Fruit fly (Drosophila melanogaster): ENCODE measurements around the gene CG14042.

The CG14042 gene

dm6 chr2L:5059645-5060254 lies 22.2 kb downstream of the CG14042 start, which contains the start of gene Rpn11:
Rpn11 (minus strand) TSS chr2L:5059790.
- TF ChIP-seq CG10366 (GFP tag; IDR thresholded peaks at IDR 0.05) (no peak; the same call in 1 of the 2 replicates), CG2889 (GFP tag; IDR thresholded peaks at IDR 0.05) (no peak), CG2129 (GFP tag; IDR thresholded peaks at IDR 0.05; ENCODE audit: partially characterized antibody) (0 out of 2 replicates have a peak, but pooled peaks have one; percentile 38), CG15514 (GFP tag; optimal IDR thresholded peaks at IDR 0.05) (peak; percentile 30), CG33557 (GFP tag; optimal IDR thresholded peaks at IDR 0.05) (peak; percentile 58), CG11398 (GFP tag; optimal IDR thresholded peaks at IDR 0.05) (peak; percentile 15), CG18764 (GFP tag; optimal IDR thresholded peaks at IDR 0.05) (peak; percentile 28), lab (GFP tag; optimal IDR thresholded peaks at IDR 0.05) (peak; percentile 62), dmrt11E (tag; optimal IDR thresholded peaks at IDR 0.05) (peak; percentile 70), CG9727 (GFP tag; optimal IDR thresholded peaks at IDR 0.05) (peak; percentile 79), CG6683 (GFP tag; optimal IDR thresholded peaks at IDR 0.05) (no peak), CHES-1-like (GFP tag; optimal IDR thresholded peaks at IDR 0.05) (peak; percentile 7), CG9817 (tag; optimal IDR thresholded peaks at IDR 0.05) (peak; percentile 67), NFAT (GFP tag; IDR thresholded peaks at IDR 0.05) (0 out of 2 replicates have a peak, but pooled peaks have one; percentile 34), nmo (GFP tag; optimal IDR thresholded peaks at IDR 0.05) (peak; percentile 80), ato (GFP tag; IDR thresholded peaks at IDR 0.05; ENCODE audit: partially characterized antibody) (no peak), pan (optimal IDR thresholded peaks at IDR 0.05) (no peak), pan (GFP tag; optimal IDR thresholded peaks at IDR 0.05 in 1 of 2, IDR thresholded peaks at IDR 0.05 in 1 of 2) (peak in 1 of 2 experiments; percentile 44), schlank (tag; optimal IDR thresholded peaks at IDR 0.05) (no peak), caup (GFP tag; optimal IDR thresholded peaks at IDR 0.05; ENCODE audit: severe bottlenecking) (peak; percentile 29), CoRest (tag; optimal IDR thresholded peaks at IDR 0.05) (peak; percentile 84), CG11560 (tag; IDR thresholded peaks at IDR 0.05) (no peak), Ada2b (GFP tag; IDR thresholded peaks at IDR 0.05) (peak; percentile 41; the same call in 1 of the 2 replicates), B-H2 (GFP tag; optimal IDR thresholded peaks at IDR 0.05) (peak; percentile 59), pzg (GFP tag; optimal IDR thresholded peaks at IDR 0.05) (peak; percentile 50), CG4404 (GFP tag; IDR thresholded peaks at IDR 0.05) (peak; percentile 47; the same call in 1 of the 2 replicates), B-H1 (GFP tag; IDR thresholded peaks at IDR 0.05) (peak; percentile 41; the same call in 1 of the 3 replicates), CG3281 (GFP tag; optimal IDR thresholded peaks at IDR 0.05) (peak; percentile 54), CG2875 (GFP tag; optimal IDR thresholded peaks at IDR 0.05) (peak; percentile 22), CG12071 (GFP tag; optimal IDR thresholded peaks at IDR 0.05) (no peak), Doc3 (GFP tag; IDR thresholded peaks at IDR 0.05; ENCODE audit: partially characterized antibody) (0 out of 3 replicates have a peak, but pooled peaks have one; percentile 33), CG10959 (GFP tag; IDR thresholded peaks at IDR 0.05) (no peak), CG1529 (GFP tag; optimal IDR thresholded peaks at IDR 0.05) (peak; percentile 22), jing (GFP tag; optimal IDR thresholded peaks at IDR 0.05) (no peak), CG12219 (GFP tag; optimal IDR thresholded peaks at IDR 0.05) (no peak), CG9876 (GFP tag; optimal IDR thresholded peaks at IDR 0.05) (no peak), CG14710 (tag; optimal IDR thresholded peaks at IDR 0.05) (peak; percentile 87), kah (GFP tag; optimal IDR thresholded peaks at IDR 0.05) (no peak), grn (GFP tag; optimal IDR thresholded peaks at IDR 0.05) (no peak), CG8388 (GFP tag; optimal IDR thresholded peaks at IDR 0.05) (peak; percentile 65), zf30C (GFP tag; optimal IDR thresholded peaks at IDR 0.05) (no peak), CG6689 (GFP tag; IDR thresholded peaks at IDR 0.05) (peak; percentile 35), D19A (tag; optimal IDR thresholded peaks at IDR 0.05) (peak; percentile 37), slp2 (GFP tag; optimal IDR thresholded peaks at IDR 0.05) (no peak), odd (GFP tag; optimal IDR thresholded peaks at IDR 0.05) (peak; percentile 0), dysf (GFP tag; IDR thresholded peaks at IDR 0.05) (0 out of 3 replicates have a peak, but pooled peaks have one; percentile 8), fd64A (GFP tag; optimal IDR thresholded peaks at IDR 0.05) (no peak), Oli (tag; optimal IDR thresholded peaks at IDR 0.05) (peak; percentile 44), sima (GFP tag; optimal IDR thresholded peaks at IDR 0.05) (no peak)
